Worm (Caenorhabditis elegans) whole organism, L3 larva: ENCODE measurements around the gene hlh-6.

Experiments used
- R02D3.7 ChIP-seq: fragments of 150-350 bp; optimal IDR thresholded peaks from 2 replicates; lab custom pipeline; 2014; ENCODE audit warnings: missing biosample characterization, missing genetic modification characterization
- nfya-1 ChIP-seq: sonication (generic microtip); optimal IDR thresholded peaks from 2 replicates; lab custom pipeline; 2017; ENCODE audit warnings: missing genetic modification characterization, mild to moderate bottlenecking, missing compliant biosample characterization, antibody characterized with exemption, moderate library complexity; ENCODE audit not compliant: insufficient read depth
- nhr-11 ChIP-seq: fragments of 150-350 bp; optimal IDR thresholded peaks from 2 replicates; lab custom pipeline; 2014; ENCODE audit warnings: missing biosample characterization, missing genetic modification characterization
- nhr-237 ChIP-seq: fragments of 150-350 bp; optimal IDR thresholded peaks from 2 replicates; lab custom pipeline; 2014; ENCODE audit warnings: missing biosample characterization, missing genetic modification characterization
- nhr-77 ChIP-seq: fragments of 150-350 bp; optimal IDR thresholded peaks from 2 replicates; lab custom pipeline; 2014; ENCODE audit warnings: missing biosample characterization, missing genetic modification characterization
- tbx-2 ChIP-seq: sonication (generic microtip); optimal IDR thresholded peaks from 2 replicates; lab custom pipeline; 2016; ENCODE audit warnings: mild to moderate bottlenecking, missing genetic modification characterization, missing compliant biosample characterization
- unc-39 ChIP-seq: sonication (generic microtip); optimal IDR thresholded peaks from 4 replicates; lab custom pipeline; 2017; ENCODE audit warnings: missing biosample characterization, missing genetic modification characterization
- unc-62 ChIP-seq: fragments of 150-350 bp; sonication (generic microtip); optimal IDR thresholded peaks from 4 replicates; lab custom pipeline; 2014; ENCODE audit warnings: missing biosample characterization, missing genetic modification reagents, missing genetic modification characterization

ce11 chrII:9619402-9619862 lies 4.8 kb upstream of the hlh-6 start:
- TF ChIP-seq nhr-77 (peak; percentile 20), unc-62 (GFP tag; lab: Kevin White, UChicago) (no peak), R02D3.7 (tag; lab: Kevin White, UChicago) (peak; percentile 9), nhr-237 (no peak), unc-39 (tag; lab: Kevin White, UChicago) (no peak), nfya-1 (tag; lab: Kevin White, UChicago) (peak; percentile 40), nhr-11 (no peak), tbx-2 (tag; lab: Kevin White, UChicago) (no peak)
